Worm (Caenorhabditis elegans): ENCODE results near the gene Y108G3AL.2.

ce11 chrV:216847-217246 is 50.1 kb downstream of the Y108G3AL.2 start, which contains the start of gene srh-78:
- TF ChIP-seq elt-3 (tag; optimal IDR thresholded peaks at IDR 0.05) (no peak), nhr-25 (tag; optimal IDR thresholded peaks at IDR 0.05) (no peak), ZK546.5 (tag; optimal IDR thresholded peaks at IDR 0.05) (no peak), snpc-4 (tag; optimal IDR thresholded peaks at IDR 0.05) (no peak), unc-39 (tag; optimal IDR thresholded peaks at IDR 0.05) (no peak), unc-62 (GFP tag; optimal IDR thresholded peaks at IDR 0.05) (no peak), zag-1 (tag; optimal IDR thresholded peaks at IDR 0.05) (no peak), nhr-77 (tag; optimal IDR thresholded peaks at IDR 0.05) (no peak), skn-1 (tag; optimal IDR thresholded peaks at IDR 0.05) (no peak), mdl-1 (tag; optimal IDR thresholded peaks at IDR 0.05) (no peak), ztf-4 (tag; optimal IDR thresholded peaks at IDR 0.05) (no peak), fos-1 (tag; optimal IDR thresholded peaks at IDR 0.05) (no peak), sea-2 (GFP tag; optimal IDR thresholded peaks at IDR 0.05) (no peak)
